Fruit fly (Drosophila melanogaster): Measurements from ENCODE around the gene Cyp9f3.
A peak's percentile ranks its signal among the peaks of the same experiment; 100 is the strongest.

Gene Cyp9f3

DNA sequence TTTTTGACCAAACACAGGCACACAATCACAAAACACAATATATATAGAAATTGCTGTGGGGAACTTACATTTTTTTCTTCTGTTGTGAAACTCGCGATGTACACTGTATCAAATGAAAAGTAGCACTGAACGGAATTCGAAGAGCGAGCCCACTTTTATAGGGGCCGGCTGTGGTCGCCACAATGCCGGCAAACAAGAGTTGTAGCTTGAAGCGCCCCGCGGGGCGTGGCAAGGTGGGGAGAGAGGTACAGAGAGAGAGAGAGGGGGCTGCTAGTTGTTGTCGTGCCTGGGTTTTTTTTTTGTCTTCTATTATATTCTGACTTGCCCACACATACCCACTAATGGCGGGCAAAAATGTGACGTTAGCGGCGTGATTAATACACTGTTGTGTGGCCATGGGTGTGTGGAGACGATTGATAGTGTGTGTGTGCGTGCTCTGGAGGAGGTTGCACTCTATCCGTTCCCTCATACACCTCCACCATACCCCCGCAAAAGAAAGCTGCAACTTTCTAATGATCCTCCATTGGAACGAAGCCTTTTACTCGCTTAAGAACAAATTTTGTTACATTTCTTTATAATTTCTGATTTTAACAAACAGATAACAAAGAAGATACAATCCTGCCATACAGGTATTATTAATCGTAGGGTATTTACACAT, 29.5 kb downstream of the Cyp9f3 start, which contains the start of gene GstD1 (continued):
- TF ChIP-seq CG11696 (GFP tag; IDR thresholded peaks at IDR 0.05), result peak; percentile 79
- peak; percentile 90 for TF ChIP-seq chinmo (GFP tag; IDR thresholded peaks at IDR 0.05; ENCODE audit: partially characterized antibody)
- TF ChIP-seq CG10366 (GFP tag; IDR thresholded peaks at IDR 0.05), result peak; percentile 21; the same call in 1 of the 2 replicates
- TF ChIP-seq Xrp1 (GFP tag; IDR thresholded peaks at IDR 0.05), result 0 out of 2 replicates have a peak, but pooled peaks have one; percentile 35
- TF ChIP-seq rib (GFP tag; IDR thresholded peaks at IDR 0.05), result peak; percentile 87
- TF ChIP-seq CG7372 (GFP tag; IDR thresholded peaks at IDR 0.05), result no peak
- peak; percentile 21 for TF ChIP-seq CG13624 (GFP tag; optimal IDR thresholded peaks at IDR 0.05)
- no peak for TF ChIP-seq trh (GFP tag; optimal IDR thresholded peaks at IDR 0.05)
- no peak for TF ChIP-seq Sry-β (GFP tag; optimal IDR thresholded peaks at IDR 0.05)
- TF ChIP-seq pan (optimal IDR thresholded peaks at IDR 0.05), result no peak
- peak in 1 of 2 experiments; percentile 36 for TF ChIP-seq pan (GFP tag; optimal IDR thresholded peaks at IDR 0.05 in 1 of 2, IDR thresholded peaks at IDR 0.05 in 1 of 2)
- peak; percentile 17; the same call in 1 of the 2 replicates for TF ChIP-seq CG31224 (GFP tag; IDR thresholded peaks at IDR 0.05)
- TF ChIP-seq CG11085 (GFP tag; IDR thresholded peaks at IDR 0.05), result no peak
- TF ChIP-seq grn (GFP tag; optimal IDR thresholded peaks at IDR 0.05), result no peak
- no peak for TF ChIP-seq wek (GFP tag; optimal IDR thresholded peaks at IDR 0.05)
- TF ChIP-seq CG17829 (tag; optimal IDR thresholded peaks at IDR 0.05), result no peak
- no peak for TF ChIP-seq CG2875 (GFP tag; optimal IDR thresholded peaks at IDR 0.05)
- TF ChIP-seq Gug (GFP tag; IDR thresholded peaks at IDR 0.05), result no peak
- no peak for TF ChIP-seq CG15479 (GFP tag; optimal IDR thresholded peaks at IDR 0.05)
- no peak for TF ChIP-seq dmrt11E (tag; optimal IDR thresholded peaks at IDR 0.05)
- no peak for TF ChIP-seq CG1602 (GFP tag; optimal IDR thresholded peaks at IDR 0.05)
- no peak for TF ChIP-seq klu (GFP tag; IDR thresholded peaks at IDR 0.05)
- TF ChIP-seq CG1024 (GFP tag; IDR thresholded peaks at IDR 0.05), result no peak
- TF ChIP-seq CG5953 (GFP tag; IDR thresholded peaks at IDR 0.05), result no peak
- TF ChIP-seq CG34224 (GFP tag; IDR thresholded peaks at IDR 0.05; ENCODE audit: partially characterized antibody), result peak; percentile 54; the same call in 2 of the 3 replicates
- TF ChIP-seq CG2889 (GFP tag; IDR thresholded peaks at IDR 0.05), result no peak
- TF ChIP-seq ash1 (GFP tag; optimal IDR thresholded peaks at IDR 0.05), result no peak
- TF ChIP-seq CG1832 (GFP tag; optimal IDR thresholded peaks at IDR 0.05), result no peak
- no peak for TF ChIP-seq CG14710 (tag; optimal IDR thresholded peaks at IDR 0.05)
- peak; percentile 65 for TF ChIP-seq Ada2b (GFP tag; IDR thresholded peaks at IDR 0.05)
- TF ChIP-seq CG11723 (GFP tag; optimal IDR thresholded peaks at IDR 0.05), result no peak
- TF ChIP-seq Hsf (GFP tag; optimal IDR thresholded peaks at IDR 0.05), result no peak
- TF ChIP-seq CG11093 (GFP tag; IDR thresholded peaks at IDR 0.05), result no peak
- TF ChIP-seq grau (tag; optimal IDR thresholded peaks at IDR 0.05), result peak; percentile 46
- peak; percentile 32 for TF ChIP-seq CG10267 (tag; optimal IDR thresholded peaks at IDR 0.05)
- TF ChIP-seq CG8944 (GFP tag; optimal IDR thresholded peaks at IDR 0.05), result peak; percentile 23
- TF ChIP-seq CG4854 (GFP tag; optimal IDR thresholded peaks at IDR 0.05), result no peak
- no peak for TF ChIP-seq B-H1 (GFP tag; IDR thresholded peaks at IDR 0.05)
- no peak for TF ChIP-seq CG3847 (GFP tag; IDR thresholded peaks at IDR 0.05)
- TF ChIP-seq sqz (GFP tag; optimal IDR thresholded peaks at IDR 0.05), result peak; percentile 74
- no peak for TF ChIP-seq Awh (GFP tag; IDR thresholded peaks at IDR 0.05)
- peak; percentile 33 for TF ChIP-seq repo (GFP tag; optimal IDR thresholded peaks at IDR 0.05)
- peak; percentile 39 for TF ChIP-seq kni (GFP tag; optimal IDR thresholded peaks at IDR 0.05)
- TF ChIP-seq Ssrp (tag; optimal IDR thresholded peaks at IDR 0.05), result no peak
- TF ChIP-seq Dfd (GFP tag; optimal IDR thresholded peaks at IDR 0.05), result no peak
- peak; percentile 75 for TF ChIP-seq chm (GFP tag; IDR thresholded peaks at IDR 0.05)
- TF ChIP-seq Hr3 (GFP tag; optimal IDR thresholded peaks at IDR 0.05), result peak; percentile 39
- TF ChIP-seq Rfx (GFP tag; IDR thresholded peaks at IDR 0.05), result peak; percentile 57
- TF ChIP-seq CG12104 (GFP tag; optimal IDR thresholded peaks at IDR 0.05), result peak; percentile 28
- TF ChIP-seq C15 (GFP tag; IDR thresholded peaks at IDR 0.05), result no peak
- TF ChIP-seq insv (GFP tag; optimal IDR thresholded peaks at IDR 0.05), result no peak

All from whole organism, embryonic.